Worm (Caenorhabditis elegans) whole organism, L1 larva: ENCODE data around the gene ilkp-1.

Experiments
- C04F5.9 ChIP-seq: sonication (generic microtip); optimal IDR thresholded peaks from 2 replicates; lab custom pipeline; 2016; ENCODE audit warnings: missing genetic modification characterization, missing compliant biosample characterization
- C16A3.4 ChIP-seq: fragments of 150-350 bp; optimal IDR thresholded peaks from 2 replicates; lab custom pipeline; 2014; ENCODE audit warnings: missing biosample characterization, missing genetic modification characterization
- Y116A8C.19 ChIP-seq: sonication (generic microtip); optimal IDR thresholded peaks from 2 replicates; lab custom pipeline; 2016; ENCODE audit warnings: missing compliant biosample characterization, missing genetic modification characterization, borderline replicate concordance
- ama-1 ChIP-seq: fragments of 150-350 bp; optimal IDR thresholded peaks from 2 replicates; lab custom pipeline; 2014
- blmp-1 ChIP-seq: fragments of 150-350 bp; optimal IDR thresholded peaks from 2 replicates; lab custom pipeline; 2014; ENCODE audit warnings: missing biosample characterization, missing genetic modification characterization
- ceh-63 ChIP-seq: fragments of 200-800 bp; sonication (Bioruptor generic); optimal IDR thresholded peaks from 2 replicates; lab custom pipeline; 2018; ENCODE audit warnings: mild to moderate bottlenecking, missing genetic modification characterization, missing compliant biosample characterization
- ceh-8 ChIP-seq: fragments of 200-800 bp; sonication (Bioruptor generic); optimal IDR thresholded peaks from 2 replicates; lab custom pipeline; 2018; ENCODE audit warnings: mild to moderate bottlenecking, missing genetic modification characterization, moderate library complexity, missing compliant biosample characterization
- ceh-82 ChIP-seq, 3 experiments: fragments of 150-350 bp in 1 of 3; sonication (generic microtip) in 2 of 3; optimal IDR thresholded peaks; 2 replicates each; lab custom pipeline; 2014 to 2017; ENCODE audit warnings: missing biosample characterization in 3 of 3, missing genetic modification characterization in 3 of 3
- ceh-88 ChIP-seq: fragments of 200-800 bp; sonication (Bioruptor generic); IDR thresholded peaks from 2 replicates; pipeline ENCODE4 v1.3.6; 2022; ENCODE audit warnings: missing genetic modification characterization, missing compliant biosample characterization
- dpl-1 ChIP-seq, 3 experiments: fragments of 150-350 bp in 2 of 3; sonication (generic microtip) in 1 of 3; optimal IDR thresholded peaks; 2 replicates each; lab custom pipeline; 2014 to 2017; ENCODE audit warnings: missing biosample characterization in 3 of 3, missing genetic modification characterization in 3 of 3, missing genetic modification reagents in 3 of 3
- efl-1 ChIP-seq, 4 experiments: fragments of 150-350 bp; optimal IDR thresholded peaks in 3 of 4; peaks in 1 of 4; 1 replicate in 1 of 4; 2 replicates in 3 of 4; lab custom pipeline; 2014; ENCODE audit warnings: missing biosample characterization in 2 of 4, missing genetic modification characterization in 2 of 4, missing genetic modification reagents in 2 of 4
- efl-3 ChIP-seq: fragments of 200-800 bp; sonication (Bioruptor generic); optimal IDR thresholded peaks from 2 replicates; lab custom pipeline; 2018; ENCODE audit warnings: mild to moderate bottlenecking, missing genetic modification characterization, missing compliant biosample characterization
- elt-3 ChIP-seq, 6 experiments: fragments of 150-350 bp in 1 of 6; sonication (generic microtip); optimal IDR thresholded peaks; 2 replicates each; lab custom pipeline; 2017 to 2018; ENCODE audit warnings: missing biosample characterization in 6 of 6, missing genetic modification characterization in 6 of 6, inconsistent platforms in 1 of 6
- ets-5 ChIP-seq: fragments of 200-800 bp; sonication (Bioruptor generic); IDR thresholded peaks from 2 replicates; pipeline ENCODE4 v1.3.6; 2022; ENCODE audit warnings: missing genetic modification characterization, missing compliant biosample characterization
- fkh-8 ChIP-seq: sonication (generic microtip); optimal IDR thresholded peaks from 2 replicates; lab custom pipeline; 2016; ENCODE audit warnings: mild to moderate bottlenecking, missing genetic modification characterization, missing compliant biosample characterization
- grh-1 ChIP-seq: fragments of 200-800 bp; sonication (Bioruptor generic); IDR thresholded peaks from 2 replicates; pipeline ENCODE4 v1.3.6; 2022; ENCODE audit warnings: missing genetic modification reagents, missing genetic modification characterization, missing compliant biosample characterization
- hlh-17 ChIP-seq: fragments of 200-800 bp; sonication (Bioruptor generic); optimal IDR thresholded peaks from 2 replicates; lab custom pipeline; 2018; ENCODE audit warnings: missing genetic modification characterization, mild to moderate bottlenecking, missing compliant biosample characterization, moderate library complexity, borderline replicate concordance
- hpl-2 ChIP-seq: fragments of 150-350 bp; optimal IDR thresholded peaks from 2 replicates; lab custom pipeline; 2014; ENCODE audit warnings: missing biosample characterization, missing genetic modification reagents, missing genetic modification characterization
- irx-1 ChIP-seq: sonication (generic microtip); optimal IDR thresholded peaks from 2 replicates; lab custom pipeline; 2016; ENCODE audit warnings: missing genetic modification characterization, missing compliant biosample characterization
- isw-1 ChIP-seq: fragments of 200-800 bp; sonication (Bioruptor generic); IDR thresholded peaks from 2 replicates; pipeline ENCODE4 v1.3.6; 2022; ENCODE audit warnings: missing genetic modification characterization, missing compliant biosample characterization
- lin-13 ChIP-seq: fragments of 150-350 bp; optimal IDR thresholded peaks from 2 replicates; lab custom pipeline; 2014; ENCODE audit warnings: missing biosample characterization, missing genetic modification reagents, missing genetic modification characterization
- lin-14 ChIP-seq: fragments of 200-800 bp; sonication (Bioruptor generic); optimal IDR thresholded peaks from 2 replicates; lab custom pipeline; 2018; ENCODE audit warnings: mild to moderate bottlenecking, missing genetic modification characterization, moderate library complexity, missing compliant biosample characterization
- lin-39 ChIP-seq: fragments of 150-350 bp; optimal IDR thresholded peaks from 2 replicates; lab custom pipeline; 2014; ENCODE audit warnings: missing biosample characterization, missing genetic modification reagents, missing genetic modification characterization
- lir-3 ChIP-seq: sonication (generic microtip); optimal IDR thresholded peaks from 2 replicates; lab custom pipeline; 2016; ENCODE audit warnings: mild to moderate bottlenecking, missing genetic modification characterization, moderate library complexity, missing compliant biosample characterization; ENCODE audit not compliant: poor library complexity
- lsy-2 ChIP-seq, 2 experiments: fragments of 150-350 bp; optimal IDR thresholded peaks; 2 replicates each; lab custom pipeline; 2014; ENCODE audit warnings: missing biosample characterization in 2 of 2, missing genetic modification characterization in 2 of 2
- mdl-1 ChIP-seq, 2 experiments: fragments of 150-350 bp; optimal IDR thresholded peaks; 2 replicates each; lab custom pipeline; 2014 to 2017; ENCODE audit warnings: missing biosample characterization in 2 of 2, missing genetic modification characterization in 2 of 2, inconsistent platforms in 1 of 2
- mep-1 ChIP-seq: fragments of 150-350 bp; optimal IDR thresholded peaks from 2 replicates; lab custom pipeline; 2014; ENCODE audit warnings: missing biosample characterization, missing genetic modification characterization
- nhr-12 ChIP-seq: sonication (generic microtip); optimal IDR thresholded peaks from 2 replicates; lab custom pipeline; 2017; ENCODE audit warnings: missing biosample characterization, missing genetic modification characterization
- nhr-19 ChIP-seq: fragments of 200-800 bp; sonication (Bioruptor generic); conservative IDR thresholded peaks from 2 replicates; pipeline ENCODE4 v1.3.6; 2022; ENCODE audit warnings: missing genetic modification characterization, missing compliant biosample characterization
- nhr-20 ChIP-seq: sonication (generic microtip); optimal IDR thresholded peaks from 2 replicates; lab custom pipeline; 2016; ENCODE audit warnings: mild to moderate bottlenecking, missing genetic modification characterization, missing compliant biosample characterization
- nhr-28 ChIP-seq: fragments of 150-350 bp; optimal IDR thresholded peaks from 2 replicates; lab custom pipeline; 2014; ENCODE audit warnings: missing biosample characterization, missing genetic modification characterization
- nhr-76 ChIP-seq: sonication (generic microtip); optimal IDR thresholded peaks from 2 replicates; lab custom pipeline; 2017; ENCODE audit warnings: missing biosample characterization, missing genetic modification characterization
- nhr-77 ChIP-seq: fragments of 150-350 bp; optimal IDR thresholded peaks from 2 replicates; lab custom pipeline; 2014; ENCODE audit warnings: missing biosample characterization, missing genetic modification characterization
- nhr-85 ChIP-seq: sonication (generic microtip); peaks from one replicate; lab custom pipeline; 2016; ENCODE audit warnings: missing genetic modification characterization, inconsistent platforms, missing compliant biosample characterization
- nhr-90 ChIP-seq: sonication (generic microtip); optimal IDR thresholded peaks from 2 replicates; lab custom pipeline; 2016; ENCODE audit warnings: mild to moderate bottlenecking, missing genetic modification characterization, missing compliant biosample characterization; ENCODE audit not compliant: poor library complexity
- pqm-1 ChIP-seq: sonication (generic microtip); optimal IDR thresholded peaks from 3 replicates; lab custom pipeline; 2017; ENCODE audit warnings: missing biosample characterization, missing genetic modification characterization
- snu-23 ChIP-seq: sonication (generic microtip); optimal IDR thresholded peaks from 2 replicates; lab custom pipeline; 2016; ENCODE audit warnings: missing genetic modification characterization, missing compliant biosample characterization
- sup-37 ChIP-seq: fragments of 200-800 bp; sonication (Bioruptor generic); optimal IDR thresholded peaks from 2 replicates; lab custom pipeline; 2018; ENCODE audit warnings: mild to moderate bottlenecking, missing genetic modification characterization, missing compliant biosample characterization
- tbx-2 ChIP-seq: sonication (generic microtip); optimal IDR thresholded peaks from 2 replicates; lab custom pipeline; 2016; ENCODE audit warnings: missing genetic modification characterization, missing compliant biosample characterization
- unc-130 ChIP-seq: fragments of 150-350 bp; optimal IDR thresholded peaks from 2 replicates; lab custom pipeline; 2017; ENCODE audit warnings: missing biosample characterization, missing genetic modification characterization, inconsistent platforms
- unc-86 ChIP-seq: sonication (generic microtip); optimal IDR thresholded peaks from 2 replicates; lab custom pipeline; 2016; ENCODE audit warnings: missing genetic modification characterization, missing compliant biosample characterization
- xbp-1 ChIP-seq: sonication (generic microtip); optimal IDR thresholded peaks from 2 replicates; lab custom pipeline; 2016; ENCODE audit warnings: missing genetic modification characterization, missing compliant biosample characterization
- zip-4 ChIP-seq: fragments of 200-800 bp; sonication (Bioruptor generic); optimal IDR thresholded peaks from 2 replicates; lab custom pipeline; 2018; ENCODE audit warnings: mild to moderate bottlenecking, missing genetic modification characterization, moderate library complexity, missing compliant biosample characterization
- ztf-11 ChIP-seq, 2 experiments: sonication (generic microtip); optimal IDR thresholded peaks; 2 replicates each; lab custom pipeline; 2016 to 2017; ENCODE audit warnings: missing genetic modification characterization in 2 of 2, missing biosample characterization in 1 of 2, missing compliant biosample characterization in 1 of 2

The ilkp-1 gene

DNA sequence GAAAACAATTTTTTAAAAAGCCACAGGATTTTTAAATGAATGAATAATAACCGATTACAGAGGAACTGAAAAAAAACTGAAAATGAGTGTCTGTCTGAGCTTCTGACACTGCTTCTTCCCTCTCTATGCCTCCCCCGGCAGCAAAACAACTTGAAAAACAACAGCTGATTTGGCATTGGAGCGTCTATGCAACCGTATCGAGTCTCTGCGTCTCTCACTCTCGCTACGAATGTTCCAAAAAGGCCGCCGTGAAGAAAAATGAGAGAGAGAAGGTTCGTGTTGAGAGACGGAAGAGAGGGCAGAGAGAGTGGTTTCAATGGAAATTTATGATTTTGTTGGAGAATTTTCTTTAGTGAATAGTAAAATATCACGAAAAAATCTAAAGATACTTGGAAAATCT, 53.0 kb downstream of the ilkp-1 start (continued):
- TF ChIP-seq nhr-19 = peak; percentile 6; the same call in 1 of the 2 replicates
- peak; percentile 94 for TF ChIP-seq lin-14 (GFP tag; lab: Kevin White, UChicago)
- TF ChIP-seq ets-5 = no peak
- peak; percentile 73 to 74 for TF ChIP-seq efl-1 (optimal IDR thresholded peaks at IDR 0.05; lab: Kevin White, UChicago)
- TF ChIP-seq efl-1 (GFP tag; optimal IDR thresholded peaks at IDR 0.05 in 1 of 2; lab: Kevin White, UChicago) = peak; percentile 71 to 94
- TF ChIP-seq grh-1 (GFP tag; lab: Robert Waterston, UW) = no peak
- peak; percentile 32 for TF ChIP-seq nhr-77 (tag; lab: Kevin White, UChicago)
- TF ChIP-seq nhr-90 = peak; percentile 32
- peak; percentile 72 for TF ChIP-seq C16A3.4 (tag; lab: Kevin White, UChicago)
- peak; percentile 75 for TF ChIP-seq unc-130 (tag; lab: Kevin White, UChicago)
- TF ChIP-seq unc-86 = peak; percentile 19
- TF ChIP-seq ceh-8 (GFP tag; lab: Kevin White, UChicago) = no peak
- no peak for TF ChIP-seq efl-3 (GFP tag; lab: Kevin White, UChicago)
- TF ChIP-seq ceh-82 (tag; optimal IDR thresholded peaks at IDR 0.05; lab: Kevin White, UChicago) = peak in 2 of 3 experiments; percentile 9 to 73
- TF ChIP-seq nhr-12 = no peak
- TF ChIP-seq ceh-63 (GFP tag; lab: Kevin White, UChicago) = no peak
- peak; percentile 22 for TF ChIP-seq tbx-2 (tag; lab: Kevin White, UChicago)
- peak; percentile 26 for TF ChIP-seq isw-1 (GFP tag; lab: Robert Waterston, UW)
- TF ChIP-seq ama-1 (lab: Kevin White, UChicago) = no peak
- TF ChIP-seq lir-3 (tag; lab: Kevin White, UChicago) = no peak
- peak; percentile 53 for TF ChIP-seq fkh-8 (tag; lab: Kevin White, UChicago)
- peak; percentile 82 for TF ChIP-seq mep-1 (tag; lab: Kevin White, UChicago)
- peak; percentile 80 for TF ChIP-seq nhr-85 (tag; lab: Kevin White, UChicago)
- peak; percentile 78 for TF ChIP-seq blmp-1

DNA sequence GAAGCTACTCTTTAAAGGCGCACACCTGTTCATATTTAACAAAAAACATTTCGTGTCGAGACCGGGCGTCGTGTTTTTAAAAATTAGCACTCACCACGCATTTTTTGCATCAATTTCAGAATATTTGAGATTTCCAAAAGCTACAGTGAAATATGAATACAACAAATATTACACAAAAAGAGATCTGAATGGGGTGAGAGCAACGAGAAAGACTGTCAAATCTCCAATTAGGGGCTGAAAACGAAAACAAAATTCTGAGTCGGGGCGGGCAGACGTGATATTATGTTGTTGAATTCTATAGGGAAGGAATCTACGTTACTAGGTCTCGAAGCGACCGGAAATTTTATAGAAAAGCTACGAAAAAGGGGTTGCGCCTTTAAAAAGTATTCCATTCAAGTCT, 53.6 kb downstream of the ilkp-1 start, which contains the start of gene C09H10.5:
C09H10.5 (minus strand) TSS at position 101 of the 400 bp plus-strand sequence.
- TF ChIP-seq nhr-20 (tag; lab: Kevin White, UChicago) (no peak), fkh-8 (tag; lab: Kevin White, UChicago) (no peak), zip-4 (GFP tag; lab: Kevin White, UChicago) (no peak), lsy-2 (tag; optimal IDR thresholded peaks at IDR 0.05; lab: Kevin White, UChicago) (no peak), ceh-88 (GFP tag; lab: Robert Waterston, UW) (no peak), sup-37 (no peak), grh-1 (GFP tag; lab: Robert Waterston, UW) (no peak), xbp-1 (no peak), nhr-12 (no peak), mdl-1 (tag; optimal IDR thresholded peaks at IDR 0.05; lab: Kevin White, UChicago) (no peak), hpl-2 (GFP tag; lab: Kevin White, UChicago) (no peak), irx-1 (no peak), dpl-1 (GFP tag; optimal IDR thresholded peaks at IDR 0.05; lab: Kevin White, UChicago) (no peak)
- TF ChIP-seq, all 84 proteins: peak for 0

- no peak for TF ChIP-seq Y116A8C.19 (tag; lab: Kevin White, UChicago)
- TF ChIP-seq irx-1 = no peak
- TF ChIP-seq elt-3 (tag; optimal IDR thresholded peaks at IDR 0.05; lab: Kevin White, UChicago) = no peak
- no peak for TF ChIP-seq nhr-28 (tag; lab: Kevin White, UChicago)
- no peak for TF ChIP-seq hlh-17
- TF ChIP-seq lin-39 (tag; lab: Kevin White, UChicago) = no peak
- TF ChIP-seq hpl-2 (GFP tag; lab: Kevin White, UChicago) = no peak
- TF ChIP-seq nhr-76 = no peak
- TF ChIP-seq snu-23 (GFP tag; lab: Kevin White, UChicago) = no peak
- no peak for TF ChIP-seq mep-1 (tag; lab: Kevin White, UChicago)
- no peak for TF ChIP-seq dpl-1 (GFP tag; optimal IDR thresholded peaks at IDR 0.05; lab: Kevin White, UChicago)
- no peak for TF ChIP-seq ceh-88 (GFP tag; lab: Robert Waterston, UW)
- no peak for TF ChIP-seq C04F5.9 (tag; lab: Kevin White, UChicago)
- no peak for TF ChIP-seq ztf-11 (tag; optimal IDR thresholded peaks at IDR 0.05; lab: Kevin White, UChicago)
- TF ChIP-seq pqm-1 (tag; lab: Kevin White, UChicago) = no peak
- no peak for TF ChIP-seq lin-13 (GFP tag; lab: Kevin White, UChicago)
Measured at ce11 chrII:11104162-11104561, 54.1 kb downstream of the ilkp-1 start, which contains the start of gene C09H10.9. TSS of gene C09H10.9 (plus strand) at chrII:11104462.
